Worm (Caenorhabditis elegans): ENCODE data around the gene snpc-1.1.

The snpc-1.1 gene

ce11 chrII:7809358-7809914 is 28.3 kb upstream of the snpc-1.1 start:
- TF ChIP-seq sea-1 (GFP tag; conservative IDR thresholded peaks at IDR 0.05) (no peak), hmg-4 (GFP tag; optimal IDR thresholded peaks at IDR 0.05) (peak; percentile 58), ceh-36 (tag; optimal IDR thresholded peaks at IDR 0.05) (peak; percentile 4), hmbx-1 (tag; optimal IDR thresholded peaks at IDR 0.05) (no peak), ceh-13 (GFP tag; optimal IDR thresholded peaks at IDR 0.05) (no peak), ets-7 (tag; optimal IDR thresholded peaks at IDR 0.05) (no peak), tbx-11 (GFP tag; IDR thresholded peaks at IDR 0.05) (no peak), tra-4 (tag; optimal IDR thresholded peaks at IDR 0.05) (peak; percentile 3), F13C5.2 (tag; optimal IDR thresholded peaks at IDR 0.05) (no peak), ama-1 (optimal IDR thresholded peaks at IDR 0.05) (no peak)

ce11 chrII:7808950-7809349 is 27.8 kb upstream of the snpc-1.1 start:
- TF ChIP-seq hmg-4 (GFP tag; optimal IDR thresholded peaks at IDR 0.05), result no peak
- no peak for TF ChIP-seq F13C5.2 (tag; optimal IDR thresholded peaks at IDR 0.05)
- no peak for TF ChIP-seq tbx-11 (GFP tag; IDR thresholded peaks at IDR 0.05)
- no peak for TF ChIP-seq tbx-37 (GFP tag; conservative IDR thresholded peaks at IDR 0.05)
- no peak for TF ChIP-seq ets-7 (tag; optimal IDR thresholded peaks at IDR 0.05)
- no peak for TF ChIP-seq hnd-1 (tag; optimal IDR thresholded peaks at IDR 0.05)
- no peak for TF ChIP-seq ama-1 (optimal IDR thresholded peaks at IDR 0.05)

- no peak for TF ChIP-seq ama-1 (optimal IDR thresholded peaks at IDR 0.05)
- TF ChIP-seq hmbx-1 (tag; optimal IDR thresholded peaks at IDR 0.05), result no peak
- no peak for TF ChIP-seq pes-1 (GFP tag; IDR thresholded peaks at IDR 0.05)
- TF ChIP-seq sea-1 (GFP tag; conservative IDR thresholded peaks at IDR 0.05), result no peak
- TF ChIP-seq scrt-1 (GFP tag; IDR thresholded peaks at IDR 0.05), result no peak
- no peak for TF ChIP-seq B0310.2 (tag; optimal IDR thresholded peaks at IDR 0.05)
- TF ChIP-seq tbx-11 (GFP tag; IDR thresholded peaks at IDR 0.05), result no peak
- no peak for TF ChIP-seq tbx-37 (GFP tag; conservative IDR thresholded peaks at IDR 0.05)
- TF ChIP-seq tra-4 (tag; optimal IDR thresholded peaks at IDR 0.05), result no peak
- TF ChIP-seq ceh-36 (tag; optimal IDR thresholded peaks at IDR 0.05), result no peak
Measured at ce11 chrII:7808153-7808552, 27.1 kb upstream of the snpc-1.1 start.

- TF ChIP-seq hnd-1 (tag; optimal IDR thresholded peaks at IDR 0.05), result no peak
- no peak for TF ChIP-seq aly-1 (tag; optimal IDR thresholded peaks at IDR 0.05)
- no peak for TF ChIP-seq hmbx-1 (tag; optimal IDR thresholded peaks at IDR 0.05)
- no peak for TF ChIP-seq scrt-1 (GFP tag; IDR thresholded peaks at IDR 0.05)
- no peak for TF ChIP-seq ets-7 (tag; optimal IDR thresholded peaks at IDR 0.05)
- no peak for TF ChIP-seq ama-1 (optimal IDR thresholded peaks at IDR 0.05)
Measured at ce11 chrII:7806872-7807271, 25.8 kb upstream of the snpc-1.1 start.

- TF ChIP-seq tbx-37 (GFP tag; conservative IDR thresholded peaks at IDR 0.05) (no peak), ceh-36 (tag; optimal IDR thresholded peaks at IDR 0.05) (no peak), tbx-11 (GFP tag; IDR thresholded peaks at IDR 0.05) (no peak), pes-1 (GFP tag; IDR thresholded peaks at IDR 0.05) (no peak), ceh-13 (GFP tag; optimal IDR thresholded peaks at IDR 0.05) (no peak), hnd-1 (tag; optimal IDR thresholded peaks at IDR 0.05) (no peak), ets-7 (tag; optimal IDR thresholded peaks at IDR 0.05) (no peak), B0310.2 (tag; optimal IDR thresholded peaks at IDR 0.05) (no peak), tra-4 (tag; optimal IDR thresholded peaks at IDR 0.05) (no peak), flt-1 (GFP tag; IDR thresholded peaks at IDR 0.05) (no peak), hmbx-1 (tag; optimal IDR thresholded peaks at IDR 0.05) (no peak), aly-1 (tag; optimal IDR thresholded peaks at IDR 0.05) (no peak), scrt-1 (GFP tag; IDR thresholded peaks at IDR 0.05) (no peak), sea-1 (GFP tag; conservative IDR thresholded peaks at IDR 0.05) (no peak)
Measured at ce11 chrII:7806054-7806453, 25.0 kb upstream of the snpc-1.1 start.

DNA sequence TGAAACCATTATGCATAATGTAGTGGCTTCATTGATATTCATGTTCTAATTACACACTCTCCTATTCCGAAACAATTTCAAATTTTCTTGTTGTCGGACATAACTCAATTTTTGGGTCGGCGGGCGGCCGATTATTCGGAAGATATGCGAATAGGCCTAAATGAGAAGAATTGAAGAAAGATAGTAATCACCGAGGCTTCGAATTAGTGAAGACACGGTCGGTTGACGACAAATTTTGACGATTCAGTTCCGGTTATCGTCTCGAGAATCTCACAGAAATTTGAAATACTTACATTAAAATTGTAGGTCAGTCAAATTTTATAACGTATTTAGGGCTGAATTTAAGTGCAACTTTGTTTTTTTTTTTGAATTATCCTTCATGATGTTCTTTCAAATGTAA is 22.1 kb upstream of the snpc-1.1 start:
- TF ChIP-seq ceh-36 (tag; optimal IDR thresholded peaks at IDR 0.05) (no peak), hmg-4 (GFP tag; optimal IDR thresholded peaks at IDR 0.05) (no peak), pes-1 (GFP tag; IDR thresholded peaks at IDR 0.05) (no peak), aly-1 (tag; optimal IDR thresholded peaks at IDR 0.05) (no peak), tra-4 (tag; optimal IDR thresholded peaks at IDR 0.05) (no peak), ets-7 (tag; optimal IDR thresholded peaks at IDR 0.05) (no peak), B0310.2 (tag; optimal IDR thresholded peaks at IDR 0.05) (no peak), hnd-1 (tag; optimal IDR thresholded peaks at IDR 0.05) (no peak), ama-1 (optimal IDR thresholded peaks at IDR 0.05) (no peak), ceh-13 (GFP tag; optimal IDR thresholded peaks at IDR 0.05) (no peak), sea-1 (GFP tag; conservative IDR thresholded peaks at IDR 0.05) (no peak), tbx-11 (GFP tag; IDR thresholded peaks at IDR 0.05) (no peak), flt-1 (GFP tag; IDR thresholded peaks at IDR 0.05) (no peak), hmbx-1 (tag; optimal IDR thresholded peaks at IDR 0.05) (no peak), F13C5.2 (tag; optimal IDR thresholded peaks at IDR 0.05) (no peak), scrt-1 (GFP tag; IDR thresholded peaks at IDR 0.05) (no peak), tbx-37 (GFP tag; conservative IDR thresholded peaks at IDR 0.05) (no peak)

DNA sequence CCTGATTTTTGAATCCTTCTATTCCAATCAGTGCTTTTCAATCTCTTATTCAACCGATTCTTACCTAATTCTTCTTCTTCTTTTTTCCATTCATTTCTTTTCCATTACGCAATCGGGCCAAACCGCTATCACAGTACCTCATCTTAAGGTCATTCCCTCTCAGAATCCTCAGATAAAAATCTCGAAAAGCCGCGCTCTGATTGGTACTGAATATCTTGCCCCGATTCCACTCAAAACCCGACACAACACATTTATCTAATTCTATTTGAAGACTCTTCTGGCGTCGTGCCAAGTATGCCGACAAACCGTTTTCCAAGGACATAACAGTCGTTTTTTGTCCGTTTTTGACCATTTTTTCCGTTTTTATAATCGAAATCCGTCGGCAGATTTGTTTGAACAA is 20.8 kb upstream of the snpc-1.1 start:
- no peak for TF ChIP-seq hmbx-1 (tag; optimal IDR thresholded peaks at IDR 0.05)
- TF ChIP-seq ceh-36 (tag; optimal IDR thresholded peaks at IDR 0.05), result no peak

- TF ChIP-seq ceh-13 (GFP tag; optimal IDR thresholded peaks at IDR 0.05) (no peak), aly-1 (tag; optimal IDR thresholded peaks at IDR 0.05) (no peak), pes-1 (GFP tag; IDR thresholded peaks at IDR 0.05) (no peak), ceh-36 (tag; optimal IDR thresholded peaks at IDR 0.05) (no peak), ets-7 (tag; optimal IDR thresholded peaks at IDR 0.05) (no peak), ama-1 (optimal IDR thresholded peaks at IDR 0.05) (no peak), sea-1 (GFP tag; conservative IDR thresholded peaks at IDR 0.05) (no peak), hmg-4 (GFP tag; optimal IDR thresholded peaks at IDR 0.05) (no peak), tbx-37 (GFP tag; conservative IDR thresholded peaks at IDR 0.05) (no peak), B0310.2 (tag; optimal IDR thresholded peaks at IDR 0.05) (no peak), flt-1 (GFP tag; IDR thresholded peaks at IDR 0.05) (no peak), F13C5.2 (tag; optimal IDR thresholded peaks at IDR 0.05) (no peak), hnd-1 (tag; optimal IDR thresholded peaks at IDR 0.05) (no peak)
Measured at ce11 chrII:7801255-7801654, 20.2 kb upstream of the snpc-1.1 start.
